Fruit fly (Drosophila melanogaster) whole organism, embryonic: ENCODE measurements around the gene CG7519.

ENCODE experiments used
- Abd-B ChIP-seq: fragments of 200-800 bp; sonication (Bioruptor generic); optimal IDR thresholded peaks from 2 replicates; lab custom pipeline; 2018; ENCODE audit warnings: missing biosample characterization, mild to moderate bottlenecking, missing genetic modification characterization, moderate library complexity
- Atf6 ChIP-seq: fragments of 200-800 bp; sonication (Bioruptor generic); IDR thresholded peaks from 2 replicates; pipeline ENCODE4 v1.3.6; 2022; ENCODE audit warnings: missing biosample characterization, missing genetic modification characterization
- Awh ChIP-seq: fragments of 200-800 bp; sonication (Bioruptor generic); IDR thresholded peaks from 2 replicates; pipeline ENCODE4, ENCODE4 v1.3.6; 2022; ENCODE audit warnings: missing biosample characterization, missing genetic modification characterization
- BEAF-32 ChIP-seq: fragments of 200-800 bp; sonication (Bioruptor generic); optimal IDR thresholded peaks from 3 replicates; lab custom pipeline; 2017; ENCODE audit warnings: missing biosample characterization, missing genetic modification characterization, mild to moderate bottlenecking, moderate library complexity, missing genetic modification reagents
- CG10274 ChIP-seq: fragments of 200-800 bp; sonication (Bioruptor generic); optimal IDR thresholded peaks from 3 replicates; lab custom pipeline; 2017; ENCODE audit warnings: missing biosample characterization, mild to moderate bottlenecking, missing genetic modification characterization
- CG10366 ChIP-seq: fragments of 200-800 bp; sonication (Bioruptor generic); IDR thresholded peaks from 2 replicates; pipeline ENCODE4 v1.3.6; 2022; ENCODE audit warnings: missing biosample characterization, missing genetic modification characterization
- CG10462 ChIP-seq: fragments of 200-800 bp; sonication (Bioruptor generic); optimal IDR thresholded peaks from 2 replicates; lab custom pipeline; 2016; ENCODE audit warnings: missing biosample characterization, missing genetic modification characterization
- CG10654 ChIP-seq: fragments of 200-800 bp; sonication (Bioruptor generic); optimal IDR thresholded peaks from 2 replicates; lab custom pipeline; 2016; ENCODE audit warnings: missing biosample characterization, missing genetic modification characterization
- CG12299 ChIP-seq: fragments of 200-800 bp; sonication (Bioruptor generic); optimal IDR thresholded peaks from 2 replicates; lab custom pipeline; 2018; ENCODE audit warnings: missing biosample characterization, mild to moderate bottlenecking, missing genetic modification characterization
- CG12769 ChIP-seq: fragments of 200-800 bp; sonication (Bioruptor generic); optimal IDR thresholded peaks from 2 replicates; lab custom pipeline; 2019; ENCODE audit warnings: missing biosample characterization, mild to moderate bottlenecking, missing genetic modification characterization, moderate library complexity
- CG13296 ChIP-seq: fragments of 200-800 bp; sonication (Bioruptor generic); optimal IDR thresholded peaks from 3 replicates; lab custom pipeline; 2018; ENCODE audit warnings: missing biosample characterization, mild to moderate bottlenecking, missing genetic modification characterization
- CG14441 ChIP-seq: fragments of 200-800 bp; sonication (Bioruptor generic); IDR thresholded peaks from 2 replicates; pipeline ENCODE4 v1.3.6; 2022; ENCODE audit warnings: missing biosample characterization, missing genetic modification characterization
- CG15479 ChIP-seq: fragments of 200-800 bp; sonication (Bioruptor generic); optimal IDR thresholded peaks from 3 replicates; lab custom pipeline; 2019; ENCODE audit warnings: missing biosample characterization, mild to moderate bottlenecking, missing genetic modification characterization, moderate library complexity
- CG1603 ChIP-seq: fragments of 200-800 bp; sonication (Bioruptor generic); optimal IDR thresholded peaks from 2 replicates; lab custom pipeline; 2019; ENCODE audit warnings: missing biosample characterization, mild to moderate bottlenecking, missing genetic modification characterization, moderate library complexity
- CG16779 ChIP-seq: fragments of 200-800 bp; sonication (Bioruptor generic); IDR thresholded peaks from 2 replicates; pipeline ENCODE4 v1.3.6; 2022; ENCODE audit warnings: missing biosample characterization, missing genetic modification characterization
- CG17359 ChIP-seq: fragments of 200-800 bp; sonication (Bioruptor generic); optimal IDR thresholded peaks from 3 replicates; lab custom pipeline; 2018; ENCODE audit warnings: missing biosample characterization, mild to moderate bottlenecking, missing genetic modification characterization, moderate library complexity
- CG30431 ChIP-seq: fragments of 200-800 bp; sonication (Bioruptor generic); optimal IDR thresholded peaks from 2 replicates; lab custom pipeline; 2017; ENCODE audit warnings: missing biosample characterization, missing genetic modification characterization
- CG31365 ChIP-seq: fragments of 200-800 bp; sonication (Bioruptor generic); optimal IDR thresholded peaks from 2 replicates; lab custom pipeline; 2018; ENCODE audit warnings: missing biosample characterization, mild to moderate bottlenecking, missing genetic modification characterization
- CG34422 ChIP-seq: fragments of 200-800 bp; sonication (Bioruptor generic); IDR thresholded peaks from 3 replicates; pipeline ENCODE4 v1.3.6; 2022; ENCODE audit warnings: missing biosample characterization, missing genetic modification characterization
- CG6765 ChIP-seq: fragments of 200-800 bp; sonication (Bioruptor generic); optimal IDR thresholded peaks from 3 replicates; lab custom pipeline; 2017; ENCODE audit warnings: missing biosample characterization, mild to moderate bottlenecking, missing genetic modification characterization
- CG8290 ChIP-seq, 3 experiments: fragments of 200-800 bp; sonication (Bioruptor generic); optimal IDR thresholded peaks; 2 replicates each; lab custom pipeline; 2016 to 2019; ENCODE audit warnings: missing biosample characterization in 3 of 3, missing genetic modification characterization in 3 of 3, mild to moderate bottlenecking in 2 of 3, moderate library complexity in 1 of 3
- CG8924 ChIP-seq: fragments of 200-800 bp; optimal IDR thresholded peaks from 3 replicates; lab custom pipeline; 2019; ENCODE audit warnings: missing biosample characterization, mild to moderate bottlenecking, missing genetic modification characterization, moderate library complexity
- D19A ChIP-seq: fragments of 200-800 bp; optimal IDR thresholded peaks from 3 replicates; lab custom pipeline; 2019; ENCODE audit warnings: missing biosample characterization, mild to moderate bottlenecking, missing genetic modification characterization, moderate library complexity
- MESR4 ChIP-seq: fragments of 200-800 bp; sonication (Bioruptor generic); optimal IDR thresholded peaks from 2 replicates; lab custom pipeline; 2018; ENCODE audit warnings: missing biosample characterization, mild to moderate bottlenecking, missing genetic modification characterization, moderate library complexity
- Mad ChIP-seq: fragments of 200-800 bp; sonication (Bioruptor generic); optimal IDR thresholded peaks from 2 replicates; lab custom pipeline; 2016; ENCODE audit warnings: missing biosample characterization, missing genetic modification characterization
- Ravus ChIP-seq: fragments of 200-800 bp; sonication (Bioruptor generic); IDR thresholded peaks from 2 replicates; pipeline ENCODE4 v1.3.6; 2022; ENCODE audit warnings: missing biosample characterization, missing genetic modification characterization
- Side ChIP-seq: fragments of 200-800 bp; sonication (Bioruptor generic); optimal IDR thresholded peaks from 2 replicates; lab custom pipeline; 2016; ENCODE audit warnings: missing biosample characterization, missing genetic modification characterization
- Stat92E ChIP-seq, 3 experiments: fragments of >200 bp in 2 of 3; fragments of 200-800 bp in 1 of 3; sonication (Bioruptor generic) in 1 of 3; optimal IDR thresholded peaks; 2 replicates each; lab custom pipeline; 2017 to 2019; ENCODE audit warnings: missing biosample characterization in 3 of 3, missing genetic modification characterization in 3 of 3, mild to moderate bottlenecking in 1 of 3, moderate library complexity in 1 of 3
- az2 ChIP-seq: fragments of 200-800 bp; sonication (Bioruptor generic); optimal IDR thresholded peaks from 3 replicates; lab custom pipeline; 2016; ENCODE audit warnings: missing biosample characterization, missing genetic modification characterization
- cwo ChIP-seq: fragments of 200-800 bp; sonication (Bioruptor generic); optimal IDR thresholded peaks from 3 replicates; lab custom pipeline; 2017; ENCODE audit warnings: missing biosample characterization, missing genetic modification characterization, mild to moderate bottlenecking, moderate library complexity, missing genetic modification reagents
- dimm ChIP-seq: fragments of 200-800 bp; sonication (Bioruptor generic); IDR thresholded peaks from 2 replicates; pipeline ENCODE4 v1.3.6; 2022; ENCODE audit warnings: missing biosample characterization, missing genetic modification characterization
- dmrt11E ChIP-seq: fragments of 200-800 bp; sonication (Bioruptor generic); optimal IDR thresholded peaks from 3 replicates; lab custom pipeline; 2018; ENCODE audit warnings: missing biosample characterization, mild to moderate bottlenecking, missing genetic modification characterization, moderate library complexity
- esg ChIP-seq: fragments of 200-800 bp; sonication (Bioruptor generic); conservative IDR thresholded peaks from 2 replicates; pipeline ENCODE4 v1.3.6; 2022; ENCODE audit warnings: missing biosample characterization, missing genetic modification characterization
- fru ChIP-seq: fragments of >200 bp; optimal IDR thresholded peaks from 2 replicates; lab custom pipeline; 2017
- gfzf ChIP-seq: fragments of 200-800 bp; sonication (Bioruptor generic); optimal IDR thresholded peaks from 2 replicates; lab custom pipeline; 2016; ENCODE audit warnings: missing biosample characterization, mild to moderate bottlenecking, missing genetic modification characterization, moderate library complexity
- h ChIP-seq: fragments of >200 bp; optimal IDR thresholded peaks from 2 replicates; lab custom pipeline; 2017
- hbn ChIP-seq: fragments of 200-800 bp; sonication (Bioruptor generic); IDR thresholded peaks from 2 replicates; pipeline ENCODE4 v1.3.6; 2022; ENCODE audit warnings: missing biosample characterization, missing genetic modification characterization; ENCODE audit not compliant: partially characterized antibody
- lilli ChIP-seq: fragments of 200-800 bp; sonication (Bioruptor generic); optimal IDR thresholded peaks from 3 replicates; lab custom pipeline; 2016; ENCODE audit warnings: missing biosample characterization, missing genetic modification characterization
- luna ChIP-seq: fragments of 200-800 bp; sonication (Bioruptor generic); optimal IDR thresholded peaks from 2 replicates; lab custom pipeline; 2016; ENCODE audit warnings: missing biosample characterization, missing genetic modification characterization
- mirr ChIP-seq: fragments of 200-800 bp; sonication (Bioruptor generic); optimal IDR thresholded peaks from 3 replicates; lab custom pipeline; 2018; ENCODE audit warnings: missing biosample characterization, mild to moderate bottlenecking, missing genetic modification characterization
- nau ChIP-seq: fragments of 200-800 bp; sonication (Bioruptor generic); optimal IDR thresholded peaks from 3 replicates; lab custom pipeline; 2017; ENCODE audit warnings: missing biosample characterization, mild to moderate bottlenecking, missing genetic modification characterization, missing genetic modification reagents
- nom ChIP-seq: fragments of 200-800 bp; sonication (Bioruptor generic); optimal IDR thresholded peaks from 2 replicates; lab custom pipeline; 2017; ENCODE audit warnings: missing biosample characterization, missing genetic modification characterization, mild to moderate bottlenecking, moderate library complexity, missing genetic modification reagents
- pho ChIP-seq: fragments of 200-800 bp; sonication (Bioruptor generic); optimal IDR thresholded peaks from 2 replicates; lab custom pipeline; 2016; ENCODE audit warnings: missing biosample characterization, missing genetic modification characterization
- pzg ChIP-seq: fragments of 200-800 bp; sonication (Bioruptor generic); optimal IDR thresholded peaks from 3 replicates; lab custom pipeline; 2018; ENCODE audit warnings: missing biosample characterization, mild to moderate bottlenecking, missing genetic modification characterization, moderate library complexity
- row ChIP-seq: fragments of 200-800 bp; sonication (Bioruptor generic); IDR thresholded peaks from 3 replicates; pipeline ENCODE4 v1.3.6; 2022; ENCODE audit warnings: missing biosample characterization, missing genetic modification characterization
- sens-2 ChIP-seq: fragments of 200-800 bp; sonication (Bioruptor generic); IDR thresholded peaks from 2 replicates; pipeline ENCODE4 v1.3.6; 2022; ENCODE audit warnings: missing biosample characterization, missing genetic modification characterization
- sim ChIP-seq: fragments of 200-800 bp; sonication (Bioruptor generic); IDR thresholded peaks from 2 replicates; pipeline ENCODE4 v1.3.6; 2022; ENCODE audit warnings: missing biosample characterization, missing genetic modification characterization
- sisA ChIP-seq: fragments of 200-800 bp; sonication (Bioruptor generic); IDR thresholded peaks from 2 replicates; pipeline ENCODE4 v1.3.6; 2022; ENCODE audit warnings: missing biosample characterization, missing genetic modification characterization
- ssp ChIP-seq: fragments of 200-800 bp; sonication (Bioruptor generic); IDR thresholded peaks from 2 replicates; pipeline ENCODE4 v1.3.6; 2022; ENCODE audit warnings: missing biosample characterization, missing genetic modification characterization

Gene CG7519

dm6 chr3L:21496865-21497634 lies 4.2 kb downstream of the CG7519 start, which contains the start of gene Hr78 (continued):
- TF ChIP-seq CG8290 (GFP tag; optimal IDR thresholded peaks at IDR 0.05; lab: Kevin White, UChicago) (no peak), CG8290 (tag; optimal IDR thresholded peaks at IDR 0.05; lab: Kevin White, UChicago) (peak; percentile 3 to 38), CG31365 (tag; lab: Kevin White, UChicago) (no peak), CG15479 (peak; percentile 32), CG16779 (GFP tag; lab: Robert Waterston, UW) (no peak), row (GFP tag; lab: Robert Waterston, UW) (peak; percentile 61), D19A (tag; lab: Kevin White, UChicago) (peak; percentile 86), h (lab: Kevin White, UChicago) (no peak), CG14441 (GFP tag; lab: Robert Waterston, UW) (no peak; the same call in 1 of the 2 replicates), sens-2 (GFP tag; lab: Robert Waterston, UW) (peak; percentile 6; the same call in 1 of the 2 replicates), CG30431 (GFP tag; lab: Kevin White, UChicago) (peak; percentile 63), nau (GFP tag; lab: Kevin White, UChicago) (no peak), dimm (GFP tag; lab: Robert Waterston, UW) (no peak), luna (GFP tag; lab: Kevin White, UChicago) (no peak), CG10274 (GFP tag; lab: Kevin White, UChicago) (peak; percentile 22), CG10654 (GFP tag; lab: Kevin White, UChicago) (peak; percentile 43), lilli (GFP tag; lab: Kevin White, UChicago) (peak; percentile 3), sisA (peak; percentile 31; the same call in 1 of the 2 replicates), Awh (GFP tag; lab: Robert Waterston, UW) (peak; percentile 56; the same call in 1 of the 2 replicates), nom (GFP tag; lab: Kevin White, UChicago) (peak; percentile 75), mirr (GFP tag; lab: Kevin White, UChicago) (no peak), CG17359 (peak; percentile 82), CG13296 (GFP tag; lab: Kevin White, UChicago) (peak; percentile 92), CG12299 (peak; percentile 71), Stat92E (GFP tag; optimal IDR thresholded peaks at IDR 0.05; lab: Kevin White, UChicago) (peak in 1 of 3 experiments; percentile 40), BEAF-32 (GFP tag; lab: Kevin White, UChicago) (peak; percentile 29), Ravus (GFP tag; lab: Robert Waterston, UW) (no peak; the same call in 1 of the 2 replicates), Abd-B (GFP tag; lab: Kevin White, UChicago) (peak; percentile 69), MESR4 (peak; percentile 93), CG8924 (tag; lab: Kevin White, UChicago) (peak; percentile 92), Mad (GFP tag; lab: Kevin White, UChicago) (no peak), CG10462 (peak; percentile 30), gfzf (GFP tag; lab: Kevin White, UChicago) (peak; percentile 88), sim (GFP tag; lab: Robert Waterston, UW) (no peak), az2 (peak; percentile 68), cwo (GFP tag; lab: Kevin White, UChicago) (peak; percentile 84), CG6765 (GFP tag; lab: Kevin White, UChicago) (peak; percentile 90), CG34422 (GFP tag; lab: Robert Waterston, UW) (peak; percentile 51; the same call in 2 of the 3 replicates), hbn (GFP tag; lab: Robert Waterston, UW) (no peak), dmrt11E (peak; percentile 73), CG1603 (tag; lab: Kevin White, UChicago) (peak; percentile 41), pho (GFP tag; lab: Kevin White, UChicago) (no peak), ssp (GFP tag; lab: Robert Waterston, UW) (no peak), pzg (GFP tag; lab: Kevin White, UChicago) (peak; percentile 63), fru (lab: Kevin White, UChicago) (no peak), Atf6 (peak; percentile 54; the same call in 1 of the 2 replicates), esg (peak; percentile 40; the same call in 1 of the 2 replicates), CG10366 (peak; percentile 39), CG12769 (tag; lab: Kevin White, UChicago) (no peak), Side (GFP tag; lab: Kevin White, UChicago) (peak; percentile 8)
